Fruit fly (Drosophila melanogaster): ENCODE data around the gene Pi4KIIIalpha.
A peak's percentile ranks its signal among the peaks of the same experiment; 100 is the strongest.

Gene Pi4KIIIalpha

dm6 chrX:2624525-2625006 lies at the start of gene Pi4KIIIalpha, which contains the start of gene brv3:
TSS of gene Pi4KIIIalpha (plus strand) at chrX:2624804.
TSS of gene brv3 (minus strand) at chrX:2624575.
- TF ChIP-seq CG8478 (optimal IDR thresholded peaks at IDR 0.05) (no peak), psq (optimal IDR thresholded peaks at IDR 0.05) (no peak), pan (optimal IDR thresholded peaks at IDR 0.05) (no peak), Dll (optimal IDR thresholded peaks at IDR 0.05) (no peak), usp (GFP tag; optimal IDR thresholded peaks at IDR 0.05) (no peak), EcR (GFP tag; optimal IDR thresholded peaks at IDR 0.05) (no peak)

- TF ChIP-seq usp (GFP tag; optimal IDR thresholded peaks at IDR 0.05): no peak
- no peak for TF ChIP-seq Dll (optimal IDR thresholded peaks at IDR 0.05)
- TF ChIP-seq pan (optimal IDR thresholded peaks at IDR 0.05): no peak
- no peak for TF ChIP-seq CG8478 (optimal IDR thresholded peaks at IDR 0.05)
- TF ChIP-seq psq (optimal IDR thresholded peaks at IDR 0.05): no peak
- TF ChIP-seq EcR (GFP tag; optimal IDR thresholded peaks at IDR 0.05): no peak
Observed at dm6 chrX:2580319-2581008, 44.1 kb upstream of the Pi4KIIIalpha start, which contains the start of the genes Vha36-3 and AANATL7. TSS of gene Vha36-3 (minus strand) at chrX:2580560. TSS of gene AANATL7 (plus strand) at chrX:2580958.

DNA sequence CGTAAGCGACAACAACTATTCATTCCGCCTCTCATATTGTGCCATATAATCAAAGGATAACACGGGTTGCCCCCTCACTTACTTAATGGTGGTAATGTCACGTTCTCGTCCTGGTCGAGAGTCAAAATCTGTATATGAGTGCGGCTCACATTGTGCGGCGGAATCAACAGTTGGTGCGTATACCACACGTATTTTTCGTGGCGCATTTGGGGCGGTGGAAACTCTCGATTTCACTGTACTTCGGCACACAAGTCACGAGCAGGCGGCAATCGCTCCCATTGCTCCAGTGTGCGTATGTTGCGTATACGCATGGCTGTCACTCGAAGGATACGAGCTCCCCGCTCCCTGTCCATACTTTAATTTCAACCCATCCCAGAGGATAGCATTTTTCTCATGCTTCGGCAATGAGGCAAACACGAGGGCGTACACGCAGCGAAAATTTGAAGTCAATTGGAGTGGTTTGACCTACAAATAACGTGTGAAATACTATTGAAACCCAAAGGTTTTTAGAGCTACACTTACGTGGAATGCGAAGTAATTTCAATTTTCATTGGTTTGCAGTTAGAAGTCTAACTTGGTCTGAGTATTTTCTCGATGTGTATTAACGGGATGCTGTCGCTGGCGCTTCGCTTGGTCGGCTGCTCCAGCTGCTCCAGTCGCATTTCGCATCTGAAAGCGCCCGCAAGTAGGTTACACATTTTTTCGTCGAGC lies 42.7 kb upstream of the Pi4KIIIalpha start:
- no peak for TF ChIP-seq psq (optimal IDR thresholded peaks at IDR 0.05)
- no peak for TF ChIP-seq pan (optimal IDR thresholded peaks at IDR 0.05)
- TF ChIP-seq CG8478 (optimal IDR thresholded peaks at IDR 0.05): no peak
- TF ChIP-seq Dll (optimal IDR thresholded peaks at IDR 0.05): no peak
- no peak for TF ChIP-seq EcR (GFP tag; optimal IDR thresholded peaks at IDR 0.05)
- no peak for TF ChIP-seq usp (GFP tag; optimal IDR thresholded peaks at IDR 0.05)

DNA sequence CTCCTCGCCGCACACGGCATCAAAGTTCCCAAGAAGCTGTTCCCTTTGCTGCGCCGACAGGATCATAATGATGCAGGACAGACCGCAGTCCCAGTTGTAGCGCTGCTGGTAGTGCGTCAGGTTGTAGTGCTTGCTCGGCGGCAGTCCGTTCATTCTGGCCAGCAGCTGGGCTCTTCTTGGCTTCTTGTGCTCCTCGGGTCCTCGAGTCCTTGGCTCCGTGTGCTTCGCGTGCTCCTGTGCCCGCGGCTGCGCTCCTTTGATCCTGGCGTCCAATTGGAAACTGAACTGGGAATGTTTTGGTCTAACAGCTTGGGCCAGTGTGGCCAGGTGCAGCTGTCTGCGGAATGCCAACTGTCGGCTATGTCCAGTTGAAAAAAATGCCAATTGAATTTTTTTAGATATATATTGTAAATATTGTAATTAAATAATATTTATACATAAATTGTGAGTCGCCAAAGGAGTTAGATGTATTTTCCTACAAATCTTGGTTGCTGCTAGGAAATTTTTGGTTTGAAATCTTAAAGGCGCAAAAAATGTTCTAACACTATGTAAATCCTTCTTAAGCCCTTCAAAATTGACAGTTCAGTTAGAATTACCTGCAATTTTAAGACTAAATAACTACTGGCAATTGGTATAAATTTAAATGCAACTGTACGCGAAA lies 39.4 kb upstream of the Pi4KIIIalpha start, which contains the start of gene CG13760:
TSS of gene CG13760 (minus strand) at position 645 of the 661 bp plus-strand sequence.
- no peak for TF ChIP-seq EcR (GFP tag; optimal IDR thresholded peaks at IDR 0.05)
- no peak for TF ChIP-seq usp (GFP tag; optimal IDR thresholded peaks at IDR 0.05)
- TF ChIP-seq CG8478 (optimal IDR thresholded peaks at IDR 0.05): no peak
- no peak for TF ChIP-seq Dll (optimal IDR thresholded peaks at IDR 0.05)
- TF ChIP-seq pan (optimal IDR thresholded peaks at IDR 0.05): no peak
- TF ChIP-seq psq (optimal IDR thresholded peaks at IDR 0.05): no peak

dm6 chrX:2585716-2586082 lies 38.9 kb upstream of the Pi4KIIIalpha start, which contains the start of gene wds:
TSS of gene wds (plus strand) at chrX:2585980.
- TF ChIP-seq psq (optimal IDR thresholded peaks at IDR 0.05): no peak
- no peak for TF ChIP-seq Dll (optimal IDR thresholded peaks at IDR 0.05)

DNA sequence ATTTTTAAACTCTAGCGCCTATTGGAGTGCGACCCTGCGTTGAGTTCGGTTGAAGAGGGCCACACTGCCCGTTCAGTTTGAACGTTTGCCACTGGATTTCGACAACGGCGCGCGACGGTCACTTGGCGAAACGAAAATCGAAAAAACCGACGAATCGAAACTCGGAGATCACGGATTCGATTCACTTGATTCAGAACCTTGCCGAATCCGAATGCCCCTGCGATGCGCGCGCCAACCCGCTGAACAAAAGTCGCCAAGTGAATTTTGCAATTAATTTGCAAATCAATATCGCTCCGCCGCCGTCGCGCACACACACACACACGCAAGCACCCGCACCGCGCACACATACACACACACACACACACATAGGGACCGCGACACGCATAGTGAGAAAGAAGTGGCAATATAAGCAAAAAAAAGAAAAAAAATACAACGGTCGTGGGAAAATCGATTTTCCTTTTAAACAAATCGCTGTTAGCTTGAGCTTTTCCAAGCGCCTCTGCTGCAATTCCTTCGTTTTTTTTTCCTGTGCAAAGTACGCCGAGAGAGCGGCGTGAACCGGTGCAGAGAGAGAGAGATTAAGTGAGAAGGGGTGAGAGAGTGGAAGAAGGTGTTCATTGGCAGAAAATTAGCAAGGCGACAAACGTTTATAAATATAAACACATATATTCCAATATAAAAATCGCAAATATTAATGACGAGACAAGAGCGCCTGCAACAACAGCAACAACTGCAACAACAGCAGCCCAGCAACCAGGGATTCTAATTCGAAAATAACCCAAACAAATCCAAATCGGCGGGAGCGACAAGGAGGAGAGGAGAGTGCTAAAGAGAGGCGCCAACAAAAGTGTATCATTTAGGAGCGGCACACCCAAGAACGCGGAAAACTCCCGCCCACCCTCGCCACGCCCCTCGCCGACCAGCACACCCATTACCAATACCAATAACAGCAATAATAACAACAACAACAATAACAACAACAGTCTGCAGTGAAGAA lies 35.9 kb upstream of the Pi4KIIIalpha start, which contains the start of gene egh:
TSS of gene egh (plus strand) at position 89 of the 997 bp plus-strand sequence.
- TF ChIP-seq CG8478 (optimal IDR thresholded peaks at IDR 0.05): no peak
- peak; percentile 67 for TF ChIP-seq Dll (optimal IDR thresholded peaks at IDR 0.05)

- TF ChIP-seq Dll (optimal IDR thresholded peaks at IDR 0.05) (no peak), pan (optimal IDR thresholded peaks at IDR 0.05) (no peak), psq (optimal IDR thresholded peaks at IDR 0.05) (no peak), EcR (GFP tag; optimal IDR thresholded peaks at IDR 0.05) (no peak), usp (GFP tag; optimal IDR thresholded peaks at IDR 0.05) (no peak), CG8478 (optimal IDR thresholded peaks at IDR 0.05) (no peak)
Observed at dm6 chrX:2589446-2590038, 35.1 kb upstream of the Pi4KIIIalpha start.

- no peak for TF ChIP-seq psq (optimal IDR thresholded peaks at IDR 0.05)
- no peak for TF ChIP-seq usp (GFP tag; optimal IDR thresholded peaks at IDR 0.05)
Observed at dm6 chrX:2590607-2591006, 34.0 kb upstream of the Pi4KIIIalpha start.

DNA sequence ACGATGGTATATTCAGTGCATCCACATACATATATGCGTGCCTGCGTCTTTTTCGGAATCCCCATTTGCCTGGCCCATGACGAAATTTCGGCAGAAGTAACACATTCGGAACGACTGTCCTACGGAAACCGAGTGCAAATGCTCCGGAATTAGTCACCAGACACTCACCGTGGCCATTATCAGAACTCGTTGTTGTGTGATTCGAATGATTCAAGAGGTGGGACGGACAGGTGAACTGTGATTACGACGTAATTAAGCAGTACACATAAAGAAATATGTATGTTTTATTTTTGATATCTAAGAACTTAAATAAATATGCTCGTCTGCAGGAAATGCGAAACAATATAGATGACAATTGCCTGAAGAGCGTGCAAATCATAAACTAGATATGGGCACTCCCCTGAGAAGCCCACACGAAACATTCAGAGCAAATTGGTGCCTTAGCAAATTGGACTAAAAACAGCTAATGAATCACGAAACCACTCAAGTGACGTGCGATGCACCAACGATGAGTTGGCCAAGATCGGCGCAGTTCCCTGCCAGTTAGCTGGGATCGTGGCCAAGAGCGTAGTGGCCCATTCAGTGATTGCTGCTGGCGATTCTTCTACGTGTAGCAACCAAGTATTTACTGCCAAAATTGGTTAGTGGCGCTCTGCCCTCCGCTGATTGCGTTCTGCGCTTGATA lies 33.1 kb upstream of the Pi4KIIIalpha start:
- TF ChIP-seq Dll (optimal IDR thresholded peaks at IDR 0.05): no peak
- TF ChIP-seq CG8478 (optimal IDR thresholded peaks at IDR 0.05): no peak
- no peak for TF ChIP-seq psq (optimal IDR thresholded peaks at IDR 0.05)
- TF ChIP-seq EcR (GFP tag; optimal IDR thresholded peaks at IDR 0.05): no peak
- no peak for TF ChIP-seq pan (optimal IDR thresholded peaks at IDR 0.05)
- no peak for TF ChIP-seq usp (GFP tag; optimal IDR thresholded peaks at IDR 0.05)

DNA sequence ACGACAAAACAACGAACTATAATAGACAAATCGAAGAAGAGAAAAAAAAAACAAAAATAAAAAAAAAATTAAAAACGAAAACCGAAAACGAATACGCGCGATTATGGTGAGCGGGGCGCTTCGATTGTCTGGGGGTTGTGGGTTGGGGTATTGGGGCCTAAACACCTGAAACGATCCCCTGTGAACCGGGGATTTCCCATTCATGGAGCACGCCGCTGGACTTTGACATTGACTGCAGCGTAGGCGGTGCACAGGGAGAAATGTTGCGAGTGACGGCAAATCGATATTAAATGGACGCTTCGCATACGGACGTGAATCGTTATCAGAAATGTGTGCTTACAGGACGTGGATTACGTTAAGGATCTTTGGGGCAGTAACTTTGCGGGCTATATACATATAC lies 32.4 kb upstream of the Pi4KIIIalpha start:
- no peak for TF ChIP-seq CG8478 (optimal IDR thresholded peaks at IDR 0.05)
- TF ChIP-seq EcR (GFP tag; optimal IDR thresholded peaks at IDR 0.05): no peak
- no peak for TF ChIP-seq pan (optimal IDR thresholded peaks at IDR 0.05)
- TF ChIP-seq psq (optimal IDR thresholded peaks at IDR 0.05): no peak
- no peak for TF ChIP-seq Dll (optimal IDR thresholded peaks at IDR 0.05)
- TF ChIP-seq usp (GFP tag; optimal IDR thresholded peaks at IDR 0.05): no peak

All from whole organism.